Worm (Caenorhabditis elegans): Measurements from ENCODE around the gene glt-1.
A peak's percentile ranks its signal among the peaks of the same experiment; 100 is the strongest.

Gene glt-1

ce11 chrX:3499867-3500266 is 4.0 kb downstream of the glt-1 start (continued):
- TF ChIP-seq Y75B8A.6 (GFP tag; IDR thresholded peaks at IDR 0.05) (no peak), hmg-1.1 (GFP tag; IDR thresholded peaks at IDR 0.05) (no peak), duxl-1 (tag; optimal IDR thresholded peaks at IDR 0.05; ENCODE audit: poor library complexity) (no peak), nhr-28 (tag; optimal IDR thresholded peaks at IDR 0.05) (peak; percentile 64), daf-19 (GFP tag; conservative IDR thresholded peaks at IDR 0.05) (no peak), nhr-42 (GFP tag; IDR thresholded peaks at IDR 0.05) (no peak), pqm-1 (tag; optimal IDR thresholded peaks at IDR 0.05) (peak; percentile 10), ztf-11 (tag; optimal IDR thresholded peaks at IDR 0.05) (no peak), daf-16 (GFP tag; optimal IDR thresholded peaks at IDR 0.05) (no peak), daf-16 (tag; optimal IDR thresholded peaks at IDR 0.05) (peak; percentile 47), aha-1 (tag) (no peak)

DNA sequence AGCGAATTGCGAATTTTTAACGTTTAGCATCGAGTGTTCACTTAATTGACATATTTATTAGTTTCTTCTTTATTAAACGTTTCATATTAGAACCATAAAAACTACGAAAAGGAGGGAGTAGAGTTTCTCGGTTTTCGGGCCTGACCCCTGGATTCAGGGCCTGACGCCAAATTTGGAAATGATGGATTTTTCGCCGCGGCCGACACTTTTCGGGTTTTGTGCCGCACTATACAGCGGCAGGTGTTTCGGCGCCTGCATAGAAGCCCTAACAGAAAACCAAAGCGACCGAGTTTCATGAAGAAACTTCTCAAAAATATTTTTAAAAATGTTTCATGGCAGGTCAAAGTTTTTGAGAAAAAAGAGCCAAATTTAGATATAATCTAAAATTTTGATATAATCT is 4.5 kb downstream of the glt-1 start:
- TF ChIP-seq lin-13 (GFP tag; optimal IDR thresholded peaks at IDR 0.05) (no peak), aha-1 (tag) (peak; percentile 86)

ce11 chrX:3500903-3501302 is 5.1 kb downstream of the glt-1 start:
- no peak for TF ChIP-seq F44E2.7 (GFP tag; IDR thresholded peaks at IDR 0.05)
- TF ChIP-seq nhr-111 (GFP tag; optimal IDR thresholded peaks at IDR 0.05): no peak
- TF ChIP-seq ceh-28 (tag; optimal IDR thresholded peaks at IDR 0.05): no peak
- TF ChIP-seq mes-2 (tag; optimal IDR thresholded peaks at IDR 0.05; ENCODE audit: poor library complexity, severe bottlenecking): peak; percentile 37
- no peak for TF ChIP-seq vab-7 (GFP tag; IDR thresholded peaks at IDR 0.05)
- no peak for TF ChIP-seq egl-43 (GFP tag; IDR thresholded peaks at IDR 0.05)
- no peak for TF ChIP-seq dmd-9 (GFP tag; IDR thresholded peaks at IDR 0.05)
- TF ChIP-seq dve-1 (tag; optimal IDR thresholded peaks at IDR 0.05; ENCODE audit: insufficient read depth): peak; percentile 65
- 0 out of 2 replicates have a peak, but pooled peaks have one; percentile 35 for TF ChIP-seq php-3 (GFP tag; IDR thresholded peaks at IDR 0.05)
- TF ChIP-seq ceh-32 (tag; optimal IDR thresholded peaks at IDR 0.05; ENCODE audit: poor library complexity): no peak
- no peak for TF ChIP-seq ZK546.5 (tag; optimal IDR thresholded peaks at IDR 0.05)
- TF ChIP-seq cey-2 (tag; optimal IDR thresholded peaks at IDR 0.05; ENCODE audit: borderline replicate concordance, insufficient read depth): no peak
- no peak for TF ChIP-seq daf-16 (GFP tag; optimal IDR thresholded peaks at IDR 0.05)
- peak; percentile 61 for TF ChIP-seq daf-16 (tag; optimal IDR thresholded peaks at IDR 0.05)
- no peak for TF ChIP-seq dmd-8 (GFP tag; IDR thresholded peaks at IDR 0.05)
- no peak for TF ChIP-seq nhr-76 (tag; optimal IDR thresholded peaks at IDR 0.05)
- TF ChIP-seq dpl-1 (GFP tag; optimal IDR thresholded peaks at IDR 0.05): no peak
- no peak for TF ChIP-seq D1046.2 (GFP tag; IDR thresholded peaks at IDR 0.05)
- no peak for TF ChIP-seq ces-1 (GFP tag; optimal IDR thresholded peaks at IDR 0.05)
- peak; percentile 21 for TF ChIP-seq nhr-77 (tag; optimal IDR thresholded peaks at IDR 0.05)
- no peak for TF ChIP-seq lin-29 (GFP tag; IDR thresholded peaks at IDR 0.05)
- no peak for TF ChIP-seq mdt-29 (GFP tag; IDR thresholded peaks at IDR 0.05)
- TF ChIP-seq aha-1 (tag): no peak
- no peak for TF ChIP-seq daf-12 (tag; optimal IDR thresholded peaks at IDR 0.05)
- no peak for TF ChIP-seq pha-4 (GFP tag; IDR thresholded peaks at IDR 0.05)
- TF ChIP-seq pha-4 (tag; optimal IDR thresholded peaks at IDR 0.05): no peak
- TF ChIP-seq spr-1 (tag; optimal IDR thresholded peaks at IDR 0.05): no peak
- no peak for TF ChIP-seq nhr-10 (tag; optimal IDR thresholded peaks at IDR 0.05)
- peak; percentile 99 for TF ChIP-seq pqm-1 (tag; optimal IDR thresholded peaks at IDR 0.05)
- TF ChIP-seq hmg-1.1 (GFP tag; IDR thresholded peaks at IDR 0.05): no peak
- TF ChIP-seq ztf-7 (tag; optimal IDR thresholded peaks at IDR 0.05): no peak
- no peak for TF ChIP-seq F26F4.8 (GFP tag; conservative IDR thresholded peaks at IDR 0.05)
- TF ChIP-seq tag-97 (GFP tag; IDR thresholded peaks at IDR 0.05): no peak
- no peak for TF ChIP-seq nhr-41 (GFP tag; IDR thresholded peaks at IDR 0.05)
- TF ChIP-seq snpc-1.2 (GFP tag; IDR thresholded peaks at IDR 0.05): no peak
- no peak for TF ChIP-seq Y5F2A.4 (GFP tag; optimal IDR thresholded peaks at IDR 0.05)
- no peak for TF ChIP-seq lin-38 (GFP tag; IDR thresholded peaks at IDR 0.05)
- no peak for TF ChIP-seq skn-1 (tag; optimal IDR thresholded peaks at IDR 0.05)
- TF ChIP-seq hlh-11 (tag; optimal IDR thresholded peaks at IDR 0.05): peak; percentile 73
- TF ChIP-seq ceh-62 (tag; optimal IDR thresholded peaks at IDR 0.05): no peak
- peak; percentile 76 for TF ChIP-seq dmd-6 (GFP tag; IDR thresholded peaks at IDR 0.05)

Measured in whole organism, L4 larva.